Worm (Caenorhabditis elegans) whole organism, L4/young adult: ENCODE measurements around the gene K03H1.7.

Source experiments
- W03F9.2 ChIP-seq: fragments of 150-350 bp; optimal IDR thresholded peaks from 2 replicates; lab custom pipeline; 2014; ENCODE audit warnings: missing biosample characterization, missing genetic modification characterization
- dao-5 ChIP-seq: sonication (generic microtip); optimal IDR thresholded peaks from 2 replicates; lab custom pipeline; 2016; ENCODE audit warnings: missing genotype, missing genetic modification characterization, moderate library complexity, missing compliant biosample characterization
- him-1 ChIP-seq: sonication (generic microtip); optimal IDR thresholded peaks from 2 replicates; lab custom pipeline; 2016; ENCODE audit warnings: missing genotype, missing genetic modification reagents, missing genetic modification characterization, missing compliant biosample characterization

Gene K03H1.7

DNA sequence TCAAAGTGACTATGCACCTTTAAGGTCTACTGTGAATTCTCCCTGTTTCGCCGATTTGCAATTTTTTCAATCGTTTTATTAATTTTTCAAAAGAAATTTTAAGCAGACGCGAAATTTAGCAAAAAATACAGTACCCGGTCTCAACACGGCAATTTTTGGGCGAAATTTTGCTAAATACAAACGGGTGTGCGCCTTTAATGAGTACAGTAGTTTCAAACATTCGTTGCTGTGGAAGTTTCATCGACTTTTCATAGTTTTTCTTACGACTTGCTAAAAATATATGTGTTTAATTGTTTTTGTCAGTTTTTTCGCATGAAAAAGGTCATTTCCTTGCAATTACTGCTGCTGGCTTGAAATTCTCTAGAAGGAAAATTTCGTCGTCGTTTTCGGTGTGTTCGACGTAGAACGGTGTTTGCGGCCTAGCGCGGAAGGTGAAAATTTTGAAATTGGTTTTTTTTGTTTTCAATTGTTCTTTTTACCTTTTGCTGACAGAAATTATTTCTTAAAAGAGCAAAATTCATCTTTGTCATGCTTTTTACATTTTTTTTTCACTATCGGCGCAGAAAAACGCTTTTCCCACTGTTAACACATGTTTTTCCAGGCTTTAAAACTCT is at the start of gene K03H1.7:
Gene K03H1.7 (plus strand): TSS at position 600 of the 614 bp plus-strand sequence.
- TF ChIP-seq him-1 (tag; lab: Kevin White, UChicago) (no peak), W03F9.2 (no peak), dao-5 (tag; lab: Kevin White, UChicago) (no peak)

ce11 chrIII:9899720-9900119 is 47.5 kb upstream of the K03H1.7 start:
- TF ChIP-seq W03F9.2 = no peak
- no peak for TF ChIP-seq him-1 (tag; lab: Kevin White, UChicago)
- TF ChIP-seq dao-5 (tag; lab: Kevin White, UChicago) = no peak

DNA sequence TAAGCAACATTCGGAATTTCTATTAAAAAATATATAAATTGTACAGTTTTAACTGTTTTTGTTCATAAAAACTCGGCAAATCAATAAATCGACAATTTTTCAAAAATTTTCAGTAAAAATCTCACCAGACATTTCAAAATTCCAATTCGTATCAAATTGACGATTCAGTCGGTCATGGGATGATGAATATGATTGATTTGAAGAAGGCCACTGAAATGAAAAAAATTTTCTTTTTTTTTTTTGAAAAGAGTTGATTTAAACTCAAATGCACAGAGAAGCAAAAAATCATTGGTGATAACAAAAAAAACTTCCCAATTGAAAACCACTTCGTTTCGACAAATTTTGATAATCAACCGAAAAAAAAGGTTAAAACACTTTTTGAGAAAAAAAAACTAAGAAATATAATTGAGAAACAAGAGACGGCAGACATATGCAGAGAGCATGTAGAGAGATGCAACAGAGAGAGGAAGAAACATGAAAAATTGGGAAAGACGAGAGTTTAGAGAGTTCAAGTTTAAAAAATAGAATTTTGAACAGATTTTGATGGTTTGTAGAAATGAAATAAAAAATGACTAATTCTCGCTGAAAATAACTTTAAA is 43.4 kb upstream of the K03H1.7 start:
- no peak for TF ChIP-seq W03F9.2
- TF ChIP-seq dao-5 (tag; lab: Kevin White, UChicago) = no peak

- no peak for TF ChIP-seq dao-5 (tag; lab: Kevin White, UChicago)
- peak; percentile 37 for TF ChIP-seq him-1 (tag; lab: Kevin White, UChicago)
These were observed 41.9 kb upstream of the K03H1.7 start for ce11 chrIII:9905307-9905706.

DNA sequence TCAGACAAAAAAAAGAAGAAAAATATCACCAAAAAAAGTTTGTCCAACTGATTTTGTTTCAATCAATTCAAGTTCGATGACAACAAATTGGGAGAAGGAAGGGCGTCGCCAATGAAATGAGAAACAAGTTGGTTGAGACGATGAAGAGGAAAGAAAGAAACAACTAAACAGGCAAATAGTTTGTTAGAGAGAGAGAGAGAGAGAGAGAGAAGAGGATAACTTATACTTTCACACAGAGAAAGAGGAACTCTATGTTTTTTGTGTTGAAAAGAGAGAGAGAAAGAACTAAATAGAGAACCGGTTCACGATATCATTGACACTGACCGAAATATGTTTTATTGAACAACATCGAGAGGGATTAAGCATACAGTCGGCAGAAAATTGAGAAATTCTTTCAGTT is 39.6 kb upstream of the K03H1.7 start:
- TF ChIP-seq him-1 (tag; lab: Kevin White, UChicago) = no peak
- TF ChIP-seq dao-5 (tag; lab: Kevin White, UChicago) = no peak
- TF ChIP-seq W03F9.2 = no peak

- TF ChIP-seq dao-5 (tag; lab: Kevin White, UChicago) (no peak), him-1 (tag; lab: Kevin White, UChicago) (no peak), W03F9.2 (no peak)
These were observed 38.4 kb upstream of the K03H1.7 start for ce11 chrIII:9908769-9909168.

ce11 chrIII:9910608-9911479 is 36.4 kb upstream of the K03H1.7 start, which contains the start of the genes cyld-1 and F40F12.9:
TSS of gene cyld-1 (minus strand) at chrIII:9910658.
TSS of gene F40F12.9 (plus strand) at chrIII:9911328.
- TF ChIP-seq him-1 (tag; lab: Kevin White, UChicago) (no peak), W03F9.2 (peak; percentile 17)

DNA sequence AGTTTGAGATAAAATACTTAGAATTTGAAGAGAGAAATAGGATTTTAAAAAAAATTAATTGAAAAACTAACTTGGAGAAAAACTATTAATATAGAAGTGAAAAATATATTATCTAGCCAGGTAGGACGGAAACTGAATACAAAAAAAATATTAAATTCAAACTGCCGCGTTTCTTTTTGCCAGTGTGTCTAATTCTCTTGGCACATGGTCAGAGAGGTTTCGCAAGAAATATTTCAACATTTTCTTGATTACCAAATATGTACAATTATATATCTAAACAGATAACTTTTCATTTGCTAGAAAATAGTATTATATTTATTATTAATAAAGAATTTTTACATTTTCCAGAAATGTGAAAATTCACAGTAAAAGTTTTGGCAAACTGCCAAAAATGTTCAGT is 34.7 kb upstream of the K03H1.7 start:
- TF ChIP-seq him-1 (tag; lab: Kevin White, UChicago) (no peak), dao-5 (tag; lab: Kevin White, UChicago) (no peak), W03F9.2 (no peak)

DNA sequence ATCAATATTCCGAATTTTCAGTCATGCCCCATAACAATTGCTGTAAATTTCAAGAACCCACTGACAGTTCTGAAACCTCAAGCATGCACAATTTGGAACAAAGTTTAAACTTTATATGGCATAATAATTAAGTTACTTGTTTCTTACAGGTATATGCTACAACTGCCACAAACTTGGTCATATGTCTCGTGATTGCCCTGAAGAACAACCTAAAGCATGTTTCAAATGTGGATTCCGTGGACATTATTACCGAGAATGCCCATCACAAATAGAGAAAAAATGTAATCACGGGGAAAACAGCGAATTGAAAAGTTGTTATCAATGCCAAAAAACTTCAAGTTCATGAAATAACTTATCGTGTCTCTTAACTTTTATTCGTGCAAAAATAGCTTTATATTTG is 34.2 kb upstream of the K03H1.7 start:
- TF ChIP-seq dao-5 (tag; lab: Kevin White, UChicago) (no peak), W03F9.2 (no peak), him-1 (tag; lab: Kevin White, UChicago) (no peak)

DNA sequence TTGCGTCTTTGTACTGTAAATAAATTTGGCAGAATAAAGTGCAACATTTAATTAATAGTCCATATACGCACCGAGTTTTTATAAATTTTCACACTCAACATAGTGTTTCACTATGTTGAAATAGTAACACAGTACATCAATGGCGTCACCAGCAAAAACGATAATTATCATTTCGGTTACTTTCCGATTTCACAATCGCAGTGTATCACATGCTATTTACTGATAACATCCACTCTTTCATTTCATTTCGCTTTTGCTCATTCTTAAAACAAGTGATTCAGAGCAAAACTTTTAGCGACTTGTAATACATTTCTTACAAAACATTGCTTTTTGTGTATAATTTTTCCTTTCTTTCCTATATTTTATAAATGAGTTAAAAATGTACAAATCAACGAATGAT is 33.5 kb upstream of the K03H1.7 start, which contains the start of gene cbp-3:
Gene cbp-3 (plus strand): TSS at position 272 of the 400 bp plus-strand sequence.
- no peak for TF ChIP-seq dao-5 (tag; lab: Kevin White, UChicago)
- TF ChIP-seq W03F9.2 = no peak
- no peak for TF ChIP-seq him-1 (tag; lab: Kevin White, UChicago)

ce11 chrIII:9920764-9921163 is 26.4 kb upstream of the K03H1.7 start, which contains the start of gene F40F12.3:
TSS of gene F40F12.3 (minus strand) at chrIII:9920864.
- TF ChIP-seq W03F9.2 (no peak), him-1 (tag; lab: Kevin White, UChicago) (no peak), dao-5 (tag; lab: Kevin White, UChicago) (no peak)

ce11 chrIII:9922310-9922709 is 24.9 kb upstream of the K03H1.7 start:
- TF ChIP-seq W03F9.2 (no peak), dao-5 (tag; lab: Kevin White, UChicago) (no peak), him-1 (tag; lab: Kevin White, UChicago) (no peak)

- TF ChIP-seq dao-5 (tag; lab: Kevin White, UChicago) (no peak), W03F9.2 (no peak), him-1 (tag; lab: Kevin White, UChicago) (no peak)
These were observed 24.3 kb upstream of the K03H1.7 start, which contains the start of gene cbp-2 for ce11 chrIII:9922874-9923273. TSS of gene cbp-2 (plus strand) at chrIII:9923174.

- TF ChIP-seq W03F9.2 = no peak
- no peak for TF ChIP-seq him-1 (tag; lab: Kevin White, UChicago)
- TF ChIP-seq dao-5 (tag; lab: Kevin White, UChicago) = no peak
These were observed 20.6 kb upstream of the K03H1.7 start, which contains the start of gene ttr-3 for ce11 chrIII:9926650-9927049. TSS of gene ttr-3 (minus strand) at chrIII:9926750.
